Worm (Caenorhabditis elegans) whole organism, young adult: ENCODE data around the gene srw-95.

ENCODE experiments used
- B0261.1 ChIP-seq: sonication (generic microtip); optimal IDR thresholded peaks from 2 replicates; lab custom pipeline; 2016; ENCODE audit warnings: mild to moderate bottlenecking, missing genetic modification characterization, moderate library complexity, missing compliant biosample characterization
- D2030.7 ChIP-seq: fragments of 200-800 bp; sonication (Bioruptor generic); IDR thresholded peaks from 2 replicates; pipeline ENCODE4 v1.3.6; 2022; ENCODE audit warnings: missing genetic modification reagents, missing genetic modification characterization, missing compliant biosample characterization
- F23B12.7 ChIP-seq: sonication (generic microtip); optimal IDR thresholded peaks from 2 replicates; lab custom pipeline; 2017; ENCODE audit warnings: missing genetic modification characterization, mild to moderate bottlenecking, missing compliant biosample characterization, antibody characterized with exemption, moderate library complexity; ENCODE audit not compliant: insufficient read depth
- F33H1.4 ChIP-seq: fragments of 200-800 bp; sonication (Bioruptor generic); IDR thresholded peaks from 2 replicates; pipeline ENCODE4 v1.3.6; 2022; ENCODE audit warnings: missing genetic modification reagents, missing genetic modification characterization, missing compliant biosample characterization
- F39B2.1 ChIP-seq: fragments of 200-800 bp; sonication (Bioruptor generic); IDR thresholded peaks from 2 replicates; pipeline ENCODE4 v1.3.6; 2022; ENCODE audit warnings: missing genetic modification reagents, missing genetic modification characterization, missing compliant biosample characterization
- F49E8.2 ChIP-seq: sonication (generic microtip); optimal IDR thresholded peaks from 3 replicates; lab custom pipeline; 2017; ENCODE audit warnings: missing genetic modification characterization, mild to moderate bottlenecking, missing compliant biosample characterization, antibody characterized with exemption, moderate library complexity; ENCODE audit not compliant: insufficient read depth
- F57A8.1 ChIP-seq: fragments of 200-800 bp; sonication (Bioruptor generic); optimal IDR thresholded peaks from 2 replicates; lab custom pipeline; 2018; ENCODE audit warnings: mild to moderate bottlenecking, missing genetic modification characterization, moderate library complexity, missing compliant biosample characterization
- Y53F4B.3 ChIP-seq: fragments of 200-800 bp; sonication (Bioruptor generic); IDR thresholded peaks from 2 replicates; pipeline ENCODE4 v1.3.6; 2022; ENCODE audit warnings: missing genetic modification reagents, missing genetic modification characterization, missing compliant biosample characterization
- Y56A3A.18 ChIP-seq: fragments of 200-800 bp; sonication (Bioruptor generic); IDR thresholded peaks from 2 replicates; pipeline ENCODE4 v1.3.6; 2022; ENCODE audit warnings: missing genetic modification reagents, missing genetic modification characterization, missing compliant biosample characterization
- Y67H2A.10 ChIP-seq: fragments of 200-800 bp; sonication (Bioruptor generic); conservative IDR thresholded peaks from 2 replicates; pipeline ENCODE4 v1.3.6; 2022; ENCODE audit warnings: missing genetic modification reagents, missing genetic modification characterization, missing compliant biosample characterization
- Y95B8A.8 ChIP-seq: fragments of 200-800 bp; sonication (Bioruptor generic); IDR thresholded peaks from 2 replicates; pipeline ENCODE4 v1.3.6; 2022; ENCODE audit warnings: missing genetic modification reagents, missing genetic modification characterization, missing compliant biosample characterization
- ama-1 ChIP-seq, 3 experiments: fragments of 150-350 bp in 1 of 3; sonication (generic microtip) in 2 of 3; optimal IDR thresholded peaks; 2 replicates each; lab custom pipeline; 2014 to 2018; ENCODE audit warnings: missing biosample characterization in 2 of 3, missing genetic modification characterization in 2 of 3, missing genetic modification reagents in 2 of 3
- atf-7 ChIP-seq: sonication (generic microtip); optimal IDR thresholded peaks from 2 replicates; lab custom pipeline; 2017; ENCODE audit warnings: mild to moderate bottlenecking, missing genetic modification characterization, missing compliant biosample characterization
- attf-3 ChIP-seq: fragments of 200-800 bp; sonication (Bioruptor generic); conservative IDR thresholded peaks from 2 replicates; pipeline ENCODE4 v1.3.6; 2022; ENCODE audit warnings: missing genetic modification reagents, missing genetic modification characterization, missing compliant biosample characterization
- attf-5 ChIP-seq: fragments of 200-800 bp; sonication (Bioruptor generic); optimal IDR thresholded peaks from 2 replicates; lab custom pipeline; 2018; ENCODE audit warnings: mild to moderate bottlenecking, missing genetic modification characterization, missing compliant biosample characterization
- ccch-3 ChIP-seq: fragments of 200-800 bp; sonication (Bioruptor generic); optimal IDR thresholded peaks from 2 replicates; lab custom pipeline; 2018; ENCODE audit warnings: mild to moderate bottlenecking, missing genetic modification characterization, missing compliant biosample characterization
- cebp-1 ChIP-seq, 2 experiments: fragments of 200-800 bp in 1 of 2; sonication (Bioruptor generic) in 1 of 2; sonication (generic microtip) in 1 of 2; IDR thresholded peaks in 1 of 2; optimal IDR thresholded peaks in 1 of 2; 2 replicates each; pipeline versions ENCODE4 v1.3.6 to Lab custom; 2017 to 2022; ENCODE audit warnings: missing compliant biosample characterization in 2 of 2, missing genetic modification characterization in 2 of 2, mild to moderate bottlenecking in 1 of 2, missing genetic modification reagents in 1 of 2, moderate library complexity in 1 of 2
- ceh-100 ChIP-seq: fragments of 200-800 bp; sonication (Bioruptor generic); IDR thresholded peaks from 2 replicates; pipeline ENCODE4 v1.3.6; 2022; ENCODE audit warnings: missing genetic modification reagents, missing genetic modification characterization, missing compliant biosample characterization
- die-1 ChIP-seq: sonication (generic microtip); optimal IDR thresholded peaks from 2 replicates; lab custom pipeline; 2016; ENCODE audit warnings: missing genotype, mild to moderate bottlenecking, missing genetic modification characterization, missing compliant biosample characterization
- dpl-1 ChIP-seq: fragments of 150-350 bp; optimal IDR thresholded peaks from 2 replicates; lab custom pipeline; 2014; ENCODE audit warnings: missing biosample characterization, missing genetic modification reagents, missing genetic modification characterization
- efl-1 ChIP-seq: fragments of 150-350 bp; optimal IDR thresholded peaks from 2 replicates; lab custom pipeline; 2014; ENCODE audit warnings: missing biosample characterization, missing genetic modification reagents, missing genetic modification characterization
- hmg-1.2 ChIP-seq: fragments of 200-800 bp; sonication (Bioruptor generic); IDR thresholded peaks from 2 replicates; pipeline ENCODE4 v1.3.6; 2022; ENCODE audit warnings: missing genetic modification reagents, missing genetic modification characterization, missing compliant biosample characterization
- let-526 ChIP-seq: fragments of 200-800 bp; sonication (Bioruptor generic); IDR thresholded peaks from 2 replicates; pipeline ENCODE4 v1.3.6; 2022; ENCODE audit warnings: missing genetic modification reagents, missing genetic modification characterization, missing compliant biosample characterization
- let-607 ChIP-seq, 2 experiments: fragments of 200-800 bp in 1 of 2; sonication (Bioruptor generic) in 1 of 2; sonication (generic microtip) in 1 of 2; optimal IDR thresholded peaks; 2 replicates each; lab custom pipeline; 2016 to 2018; ENCODE audit warnings: mild to moderate bottlenecking in 2 of 2, missing compliant biosample characterization in 2 of 2, missing genetic modification characterization in 2 of 2, moderate library complexity in 2 of 2, missing genotype in 1 of 2
- lsy-27 ChIP-seq: sonication (generic microtip); optimal IDR thresholded peaks from 2 replicates; lab custom pipeline; 2017; ENCODE audit warnings: missing genetic modification characterization, mild to moderate bottlenecking, missing compliant biosample characterization, antibody characterized with exemption, missing genotype, borderline replicate concordance; ENCODE audit not compliant: insufficient read depth
- madf-8 ChIP-seq: fragments of 200-800 bp; sonication (Bioruptor generic); conservative IDR thresholded peaks from 2 replicates; pipeline ENCODE4 v1.3.6; 2022; ENCODE audit warnings: missing genetic modification reagents, missing genetic modification characterization, missing compliant biosample characterization
- mcd-1 ChIP-seq: fragments of 200-800 bp; sonication (Bioruptor generic); IDR thresholded peaks from 2 replicates; pipeline ENCODE4 v1.3.6; 2022; ENCODE audit warnings: missing genetic modification reagents, missing genetic modification characterization, missing compliant biosample characterization
- mes-4 ChIP-seq: sonication (generic microtip); optimal IDR thresholded peaks from 2 replicates; lab custom pipeline; 2016; ENCODE audit warnings: missing genotype, missing genetic modification characterization, missing compliant biosample characterization
- nfya-2 ChIP-seq: fragments of 200-800 bp; sonication (Bioruptor generic); IDR thresholded peaks from 2 replicates; pipeline ENCODE4 v1.3.6; 2022; ENCODE audit warnings: missing genetic modification reagents, missing genetic modification characterization, missing compliant biosample characterization
- nhr-80 ChIP-seq: sonication (generic microtip); optimal IDR thresholded peaks from 2 replicates; lab custom pipeline; 2016; ENCODE audit warnings: missing genetic modification characterization, missing compliant biosample characterization
- nhr-90 ChIP-seq: sonication (generic microtip); optimal IDR thresholded peaks from 2 replicates; lab custom pipeline; 2016; ENCODE audit warnings: missing genotype, mild to moderate bottlenecking, missing genetic modification characterization, missing compliant biosample characterization
- pha-4 ChIP-seq: fragments of 150-350 bp; sonication (generic microtip); optimal IDR thresholded peaks from 2 replicates; lab custom pipeline; 2014; ENCODE audit warnings: missing biosample characterization, missing genetic modification reagents, missing genetic modification characterization
- rec-8 ChIP-seq, 2 experiments: sonication (generic microtip); optimal IDR thresholded peaks; 2 replicates each; lab custom pipeline; 2016; ENCODE audit warnings: mild to moderate bottlenecking in 2 of 2, missing genetic modification characterization in 2 of 2, missing genetic modification reagents in 2 of 2, missing genotype in 2 of 2, missing biosample characterization in 1 of 2, missing compliant biosample characterization in 1 of 2, moderate library complexity in 1 of 2
- sdz-38 ChIP-seq: sonication (generic microtip); optimal IDR thresholded peaks from 2 replicates; lab custom pipeline; 2016; ENCODE audit warnings: missing genotype, missing genetic modification characterization, missing compliant biosample characterization
- sea-2 ChIP-seq: fragments of 200-800 bp; sonication (Bioruptor generic); IDR thresholded peaks from 2 replicates; pipeline ENCODE4 v1.3.6; 2022; ENCODE audit warnings: missing genetic modification characterization, missing compliant biosample characterization
- sptf-2 ChIP-seq: fragments of 200-800 bp; sonication (Bioruptor generic); optimal IDR thresholded peaks from 2 replicates; lab custom pipeline; 2018; ENCODE audit warnings: mild to moderate bottlenecking, missing genetic modification characterization, missing compliant biosample characterization
- unc-62 ChIP-seq: fragments of 150-350 bp; optimal IDR thresholded peaks from 2 replicates; lab custom pipeline; 2014; ENCODE audit warnings: missing biosample characterization, missing genetic modification reagents, missing genetic modification characterization
- xnd-1 ChIP-seq: sonication (generic microtip); optimal IDR thresholded peaks from 2 replicates; lab custom pipeline; 2016; ENCODE audit warnings: missing genotype, missing genetic modification reagents, missing genetic modification characterization, missing compliant biosample characterization
- zim-3 ChIP-seq: sonication (generic microtip); optimal IDR thresholded peaks from 2 replicates; lab custom pipeline; 2017; ENCODE audit warnings: mild to moderate bottlenecking, missing genetic modification characterization, moderate library complexity, missing compliant biosample characterization
- ztf-22 ChIP-seq: fragments of 200-800 bp; sonication (Bioruptor generic); optimal IDR thresholded peaks from 2 replicates; lab custom pipeline; 2018; ENCODE audit warnings: mild to moderate bottlenecking, missing genetic modification characterization, moderate library complexity, missing compliant biosample characterization
- ztf-28 ChIP-seq: fragments of 200-800 bp; sonication (Bioruptor generic); IDR thresholded peaks from 2 replicates; pipeline ENCODE4 v1.3.6; 2022; ENCODE audit warnings: missing genetic modification reagents, missing genetic modification characterization, missing compliant biosample characterization
- ztf-6 ChIP-seq: fragments of 200-800 bp; sonication (Bioruptor generic); IDR thresholded peaks from 2 replicates; pipeline ENCODE4 v1.3.6; 2022; ENCODE audit warnings: missing genetic modification reagents, missing genetic modification characterization, missing compliant biosample characterization

Gene srw-95

DNA sequence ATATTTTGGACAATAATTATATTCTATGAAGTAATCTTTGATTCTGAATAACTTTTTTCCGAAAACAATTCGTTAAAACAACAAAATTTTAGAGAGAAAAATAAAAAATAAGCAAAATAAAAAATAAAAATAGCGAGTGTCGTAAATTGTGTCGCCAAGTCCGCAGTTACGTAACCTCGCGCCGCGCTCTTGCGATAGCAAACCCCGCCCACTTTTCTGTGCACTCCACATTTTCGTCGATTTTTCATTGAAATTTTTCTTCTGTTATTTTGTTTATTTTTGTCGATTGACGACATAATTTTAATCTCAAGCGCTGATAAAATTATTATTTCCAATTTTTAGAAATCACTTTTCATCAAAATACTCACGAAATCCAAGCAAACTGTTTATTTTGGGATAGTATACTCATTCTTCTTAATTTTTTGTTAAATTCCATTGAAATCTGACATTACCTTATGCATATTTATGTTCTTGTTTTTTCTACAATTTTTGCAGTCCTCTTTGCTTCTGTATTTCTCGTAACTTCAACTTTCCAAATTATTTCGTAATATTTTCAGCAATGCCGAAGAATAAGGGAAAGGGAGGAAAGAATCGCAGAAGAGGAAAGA is 1.4 kb upstream of the srw-95 start, which contains the start of gene eif-1.A (continued):
- TF ChIP-seq let-607 (tag; optimal IDR thresholded peaks at IDR 0.05; lab: Kevin White, UChicago) (peak in 1 of 2 experiments; percentile 7), F49E8.2 (tag; lab: Kevin White, UChicago) (peak; percentile 6), F33H1.4 (GFP tag; lab: Robert Waterston, UW) (peak; percentile 41; the same call in 1 of the 2 replicates), efl-1 (GFP tag; lab: Kevin White, UChicago) (peak; percentile 5), sdz-38 (no peak), F23B12.7 (tag; lab: Kevin White, UChicago) (peak; percentile 62), pha-4 (tag; lab: Kevin White, UChicago) (no peak), Y67H2A.10 (GFP tag; lab: Robert Waterston, UW) (no peak), mcd-1 (GFP tag; lab: Robert Waterston, UW) (peak; percentile 65), cebp-1 (GFP tag; IDR thresholded peaks at IDR 0.05; lab: Robert Waterston, UW) (no peak), cebp-1 (tag; optimal IDR thresholded peaks at IDR 0.05; lab: Kevin White, UChicago) (peak; percentile 39), attf-3 (no peak), D2030.7 (peak; percentile 46; the same call in 1 of the 2 replicates), attf-5 (peak; percentile 66), Y95B8A.8 (GFP tag; lab: Robert Waterston, UW) (no peak), zim-3 (no peak), dpl-1 (peak; percentile 18), die-1 (tag; lab: Kevin White, UChicago) (no peak)

DNA sequence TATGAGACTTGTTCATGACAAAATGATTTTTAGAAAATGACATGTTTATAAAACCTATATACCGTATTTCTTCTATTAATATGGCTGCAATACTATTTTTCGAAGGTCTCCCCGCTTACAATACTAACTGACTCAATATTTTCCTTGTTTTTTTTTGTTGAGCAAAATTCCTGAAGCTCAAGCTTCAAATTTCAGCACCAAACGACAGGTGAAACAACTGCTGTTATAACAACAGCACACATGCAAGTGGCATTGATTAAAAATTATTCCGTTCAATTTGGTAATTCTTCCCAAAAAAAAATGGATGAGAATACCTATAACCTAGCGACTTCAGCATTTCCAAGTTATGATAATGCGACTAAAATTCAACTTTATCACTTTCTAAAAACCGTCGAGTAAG is 2.3 kb downstream of the srw-95 start, which contains the start of gene srw-94:
Gene srw-94 (plus strand): TSS at position 301 of the 400 bp plus-strand sequence.
- TF ChIP-seq nhr-90 (no peak), let-526 (GFP tag; lab: Robert Waterston, UW) (no peak), F57A8.1 (no peak)

DNA sequence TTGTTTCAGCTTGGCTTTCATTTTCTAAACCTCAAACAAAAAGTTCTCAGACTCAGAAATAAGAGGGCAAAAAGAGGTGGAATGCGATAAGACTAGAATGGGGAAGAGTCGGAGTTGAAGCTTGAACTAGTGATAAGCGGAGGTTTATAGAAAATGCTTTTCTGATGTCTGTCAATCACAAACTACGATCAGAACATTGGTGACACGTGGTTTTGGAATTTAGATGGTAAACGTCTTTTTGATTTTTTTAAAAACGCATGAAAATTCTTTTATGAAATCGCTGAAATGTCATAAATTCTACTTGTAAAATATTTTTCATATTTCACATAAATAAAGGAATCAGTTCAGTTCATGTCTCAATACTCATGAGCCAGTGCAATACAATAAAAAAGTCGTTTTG is 9.2 kb downstream of the srw-95 start, which contains the start of gene H06H21.8:
Gene H06H21.8 (minus strand): TSS at position 78 of the 400 bp plus-strand sequence.
- TF ChIP-seq lsy-27 (tag; lab: Kevin White, UChicago), result no peak
- TF ChIP-seq F23B12.7 (tag; lab: Kevin White, UChicago), result no peak
- TF ChIP-seq pha-4 (tag; lab: Kevin White, UChicago), result peak; percentile 14
- TF ChIP-seq B0261.1 (tag; lab: Kevin White, UChicago), result no peak
- peak; percentile 81 to 83 for TF ChIP-seq let-607 (tag; optimal IDR thresholded peaks at IDR 0.05; lab: Kevin White, UChicago)
- 0 out of 2 replicates have a peak, but pooled peaks have one; percentile 46 for TF ChIP-seq Y56A3A.18 (GFP tag; lab: Robert Waterston, UW)
- no peak for TF ChIP-seq Y53F4B.3 (GFP tag; lab: Robert Waterston, UW)
- no peak for TF ChIP-seq ztf-28
- no peak for TF ChIP-seq F57A8.1
- TF ChIP-seq efl-1 (GFP tag; lab: Kevin White, UChicago), result no peak
- no peak for TF ChIP-seq hmg-1.2 (GFP tag; lab: Robert Waterston, UW)
- no peak for TF ChIP-seq nfya-2 (GFP tag; lab: Robert Waterston, UW)
- TF ChIP-seq F39B2.1 (GFP tag; lab: Robert Waterston, UW), result no peak
- peak; percentile 4 for TF ChIP-seq ztf-22
- TF ChIP-seq ama-1 (optimal IDR thresholded peaks at IDR 0.05; lab: Kevin White, UChicago), result no peak
- no peak for TF ChIP-seq ama-1 (GFP tag; optimal IDR thresholded peaks at IDR 0.05; lab: Kevin White, UChicago)
- TF ChIP-seq madf-8 (GFP tag; lab: Robert Waterston, UW), result no peak
- no peak for TF ChIP-seq ceh-100 (GFP tag; lab: Robert Waterston, UW)
- no peak for TF ChIP-seq sea-2 (GFP tag; lab: Robert Waterston, UW)
- no peak for TF ChIP-seq ccch-3
- TF ChIP-seq mes-4 (tag; lab: Kevin White, UChicago), result no peak
- TF ChIP-seq rec-8 (tag; optimal IDR thresholded peaks at IDR 0.05; lab: Kevin White, UChicago), result no peak
- TF ChIP-seq unc-62 (GFP tag; lab: Kevin White, UChicago), result no peak
- TF ChIP-seq xnd-1, result no peak
- no peak for TF ChIP-seq let-526 (GFP tag; lab: Robert Waterston, UW)
- no peak for TF ChIP-seq sptf-2 (GFP tag; lab: Kevin White, UChicago)
- TF ChIP-seq ztf-6, result no peak
- peak; percentile 77 for TF ChIP-seq nhr-80
- TF ChIP-seq cebp-1 (GFP tag; IDR thresholded peaks at IDR 0.05; lab: Robert Waterston, UW), result no peak
- peak; percentile 45 for TF ChIP-seq cebp-1 (tag; optimal IDR thresholded peaks at IDR 0.05; lab: Kevin White, UChicago)
- peak; percentile 33 for TF ChIP-seq atf-7 (tag; lab: Kevin White, UChicago)
